Worm (Caenorhabditis elegans) whole organism, L1 larva: ENCODE results near the gene hrde-2.
A peak's percentile ranks its signal among the peaks of the same experiment; 100 is the strongest.

Source experiments
- C04F5.9 ChIP-seq: sonication (generic microtip); optimal IDR thresholded peaks from 2 replicates; lab custom pipeline; 2016; ENCODE audit warnings: missing genetic modification characterization, missing compliant biosample characterization
- F16B12.6 ChIP-seq: fragments of 150-350 bp; optimal IDR thresholded peaks from 2 replicates; lab custom pipeline; 2014; ENCODE audit warnings: missing biosample characterization, missing genetic modification characterization
- Y116A8C.19 ChIP-seq: sonication (generic microtip); optimal IDR thresholded peaks from 2 replicates; lab custom pipeline; 2016; ENCODE audit warnings: missing compliant biosample characterization, missing genetic modification characterization, borderline replicate concordance
- aly-2 ChIP-seq: fragments of 150-350 bp; optimal IDR thresholded peaks from 2 replicates; lab custom pipeline; 2014; ENCODE audit warnings: missing biosample characterization, missing genetic modification characterization
- ama-1 ChIP-seq: fragments of 150-350 bp; optimal IDR thresholded peaks from 2 replicates; lab custom pipeline; 2014
- blmp-1 ChIP-seq: fragments of 150-350 bp; optimal IDR thresholded peaks from 2 replicates; lab custom pipeline; 2014; ENCODE audit warnings: missing biosample characterization, missing genetic modification characterization
- ceh-8 ChIP-seq: fragments of 200-800 bp; sonication (Bioruptor generic); optimal IDR thresholded peaks from 2 replicates; lab custom pipeline; 2018; ENCODE audit warnings: mild to moderate bottlenecking, missing genetic modification characterization, moderate library complexity, missing compliant biosample characterization
- ceh-88 ChIP-seq: fragments of 200-800 bp; sonication (Bioruptor generic); IDR thresholded peaks from 2 replicates; pipeline ENCODE4 v1.3.6; 2022; ENCODE audit warnings: missing genetic modification characterization, missing compliant biosample characterization
- efl-1 ChIP-seq, 4 experiments: fragments of 150-350 bp; optimal IDR thresholded peaks in 3 of 4; peaks in 1 of 4; 1 replicate in 1 of 4; 2 replicates in 3 of 4; lab custom pipeline; 2014; ENCODE audit warnings: missing biosample characterization in 2 of 4, missing genetic modification characterization in 2 of 4, missing genetic modification reagents in 2 of 4
- egl-13 ChIP-seq: sonication (generic microtip); optimal IDR thresholded peaks from 2 replicates; lab custom pipeline; 2016; ENCODE audit warnings: missing genotype, missing genetic modification reagents, missing genetic modification characterization, missing compliant biosample characterization
- elt-3 ChIP-seq, 6 experiments: fragments of 150-350 bp in 1 of 6; sonication (generic microtip); optimal IDR thresholded peaks; 2 replicates each; lab custom pipeline; 2017 to 2018; ENCODE audit warnings: missing biosample characterization in 6 of 6, missing genetic modification characterization in 6 of 6, inconsistent platforms in 1 of 6
- ets-5 ChIP-seq: fragments of 200-800 bp; sonication (Bioruptor generic); IDR thresholded peaks from 2 replicates; pipeline ENCODE4 v1.3.6; 2022; ENCODE audit warnings: missing genetic modification characterization, missing compliant biosample characterization
- fkh-10 ChIP-seq: sonication (generic microtip); optimal IDR thresholded peaks from 2 replicates; lab custom pipeline; 2017; ENCODE audit warnings: missing biosample characterization, missing genetic modification reagents, missing genetic modification characterization
- fkh-4 ChIP-seq: sonication (generic microtip); optimal IDR thresholded peaks from 2 replicates; lab custom pipeline; 2016; ENCODE audit warnings: missing compliant biosample characterization, missing genetic modification characterization, borderline replicate concordance
- grh-1 ChIP-seq: fragments of 200-800 bp; sonication (Bioruptor generic); IDR thresholded peaks from 2 replicates; pipeline ENCODE4 v1.3.6; 2022; ENCODE audit warnings: missing genetic modification reagents, missing genetic modification characterization, missing compliant biosample characterization
- hlh-17 ChIP-seq: fragments of 200-800 bp; sonication (Bioruptor generic); optimal IDR thresholded peaks from 2 replicates; lab custom pipeline; 2018; ENCODE audit warnings: missing genetic modification characterization, mild to moderate bottlenecking, missing compliant biosample characterization, moderate library complexity, borderline replicate concordance
- isw-1 ChIP-seq: fragments of 200-800 bp; sonication (Bioruptor generic); IDR thresholded peaks from 2 replicates; pipeline ENCODE4 v1.3.6; 2022; ENCODE audit warnings: missing genetic modification characterization, missing compliant biosample characterization
- lin-13 ChIP-seq: fragments of 150-350 bp; optimal IDR thresholded peaks from 2 replicates; lab custom pipeline; 2014; ENCODE audit warnings: missing biosample characterization, missing genetic modification reagents, missing genetic modification characterization
- lin-14 ChIP-seq: fragments of 200-800 bp; sonication (Bioruptor generic); optimal IDR thresholded peaks from 2 replicates; lab custom pipeline; 2018; ENCODE audit warnings: mild to moderate bottlenecking, missing genetic modification characterization, moderate library complexity, missing compliant biosample characterization
- lin-15B ChIP-seq: fragments of 150-350 bp; sonication (generic microtip); optimal IDR thresholded peaks from 3 replicates; lab custom pipeline; 2014; ENCODE audit warnings: missing biosample characterization, missing genetic modification characterization
- lin-35 ChIP-seq, 2 experiments: fragments of 150-350 bp; optimal IDR thresholded peaks; 2 replicates each; lab custom pipeline; 2014; ENCODE audit warnings: missing biosample characterization in 2 of 2, missing genetic modification characterization in 2 of 2, missing genetic modification reagents in 2 of 2
- lin-39 ChIP-seq: fragments of 150-350 bp; optimal IDR thresholded peaks from 2 replicates; lab custom pipeline; 2014; ENCODE audit warnings: missing biosample characterization, missing genetic modification reagents, missing genetic modification characterization
- lir-3 ChIP-seq: sonication (generic microtip); optimal IDR thresholded peaks from 2 replicates; lab custom pipeline; 2016; ENCODE audit warnings: mild to moderate bottlenecking, missing genetic modification characterization, moderate library complexity, missing compliant biosample characterization; ENCODE audit not compliant: poor library complexity
- lsy-2 ChIP-seq, 2 experiments: fragments of 150-350 bp; optimal IDR thresholded peaks; 2 replicates each; lab custom pipeline; 2014; ENCODE audit warnings: missing biosample characterization in 2 of 2, missing genetic modification characterization in 2 of 2
- mab-9 ChIP-seq: fragments of 200-800 bp; sonication (Bioruptor generic); IDR thresholded peaks from 2 replicates; pipeline ENCODE4 v1.3.6; 2022; ENCODE audit warnings: missing genetic modification reagents, missing genetic modification characterization, missing compliant biosample characterization
- nhr-11 ChIP-seq: fragments of 150-350 bp; optimal IDR thresholded peaks from 2 replicates; lab custom pipeline; 2014; ENCODE audit warnings: missing biosample characterization, missing genetic modification characterization
- nhr-12 ChIP-seq: sonication (generic microtip); optimal IDR thresholded peaks from 2 replicates; lab custom pipeline; 2017; ENCODE audit warnings: missing biosample characterization, missing genetic modification characterization
- nhr-19 ChIP-seq: fragments of 200-800 bp; sonication (Bioruptor generic); conservative IDR thresholded peaks from 2 replicates; pipeline ENCODE4 v1.3.6; 2022; ENCODE audit warnings: missing genetic modification characterization, missing compliant biosample characterization
- nhr-237 ChIP-seq: fragments of 150-350 bp; optimal IDR thresholded peaks from 2 replicates; lab custom pipeline; 2014; ENCODE audit warnings: missing biosample characterization, missing genetic modification characterization
- nhr-28 ChIP-seq: fragments of 150-350 bp; optimal IDR thresholded peaks from 2 replicates; lab custom pipeline; 2014; ENCODE audit warnings: missing biosample characterization, missing genetic modification characterization
- nhr-47 ChIP-seq: sonication (generic microtip); optimal IDR thresholded peaks from 2 replicates; lab custom pipeline; 2016; ENCODE audit warnings: mild to moderate bottlenecking, missing genetic modification characterization, moderate library complexity, missing compliant biosample characterization
- nhr-71 ChIP-seq: sonication (generic microtip); optimal IDR thresholded peaks from 2 replicates; lab custom pipeline; 2016; ENCODE audit warnings: mild to moderate bottlenecking, missing genetic modification characterization, moderate library complexity, missing compliant biosample characterization
- nhr-76 ChIP-seq: sonication (generic microtip); optimal IDR thresholded peaks from 2 replicates; lab custom pipeline; 2017; ENCODE audit warnings: missing biosample characterization, missing genetic modification characterization
- nhr-77 ChIP-seq: fragments of 150-350 bp; optimal IDR thresholded peaks from 2 replicates; lab custom pipeline; 2014; ENCODE audit warnings: missing biosample characterization, missing genetic modification characterization
- nhr-84 ChIP-seq: sonication (generic microtip); optimal IDR thresholded peaks from 2 replicates; lab custom pipeline; 2017; ENCODE audit warnings: missing biosample characterization, missing genetic modification characterization
- nhr-85 ChIP-seq: sonication (generic microtip); peaks from one replicate; lab custom pipeline; 2016; ENCODE audit warnings: missing genetic modification characterization, inconsistent platforms, missing compliant biosample characterization
- pax-3 ChIP-seq: fragments of 200-800 bp; sonication (Bioruptor generic); optimal IDR thresholded peaks from 2 replicates; lab custom pipeline; 2018; ENCODE audit warnings: mild to moderate bottlenecking, missing genetic modification characterization, moderate library complexity, missing compliant biosample characterization
- pqm-1 ChIP-seq: sonication (generic microtip); optimal IDR thresholded peaks from 3 replicates; lab custom pipeline; 2017; ENCODE audit warnings: missing biosample characterization, missing genetic modification characterization
- skn-1 ChIP-seq: fragments of 150-350 bp; optimal IDR thresholded peaks from 2 replicates; lab custom pipeline; 2014; ENCODE audit warnings: missing biosample characterization, missing genetic modification characterization
- snpc-4 ChIP-seq: fragments of 150-350 bp; optimal IDR thresholded peaks from 2 replicates; lab custom pipeline; 2014; ENCODE audit warnings: missing biosample characterization, missing genetic modification characterization
- sup-37 ChIP-seq: fragments of 200-800 bp; sonication (Bioruptor generic); optimal IDR thresholded peaks from 2 replicates; lab custom pipeline; 2018; ENCODE audit warnings: mild to moderate bottlenecking, missing genetic modification characterization, missing compliant biosample characterization
- swsn-7 ChIP-seq: sonication (generic microtip); optimal IDR thresholded peaks from 2 replicates; lab custom pipeline; 2016; ENCODE audit warnings: missing genetic modification characterization, missing compliant biosample characterization
- tbx-2 ChIP-seq: sonication (generic microtip); optimal IDR thresholded peaks from 2 replicates; lab custom pipeline; 2016; ENCODE audit warnings: missing genetic modification characterization, missing compliant biosample characterization
- unc-130 ChIP-seq: fragments of 150-350 bp; optimal IDR thresholded peaks from 2 replicates; lab custom pipeline; 2017; ENCODE audit warnings: missing biosample characterization, missing genetic modification characterization, inconsistent platforms
- unc-62 ChIP-seq: fragments of 150-350 bp; optimal IDR thresholded peaks from 2 replicates; lab custom pipeline; 2014; ENCODE audit warnings: missing biosample characterization, missing genetic modification reagents, missing genetic modification characterization
- unc-86 ChIP-seq: sonication (generic microtip); optimal IDR thresholded peaks from 2 replicates; lab custom pipeline; 2016; ENCODE audit warnings: missing genetic modification characterization, missing compliant biosample characterization
- unc-98 ChIP-seq: fragments of 200-800 bp; sonication (Bioruptor generic); IDR thresholded peaks from 2 replicates; pipeline ENCODE4 v1.3.6; 2022; ENCODE audit warnings: missing genetic modification characterization, missing compliant biosample characterization
- vab-15 ChIP-seq: sonication (generic microtip); optimal IDR thresholded peaks from 2 replicates; lab custom pipeline; 2017; ENCODE audit warnings: missing genotype, mild to moderate bottlenecking, missing genetic modification characterization, missing compliant biosample characterization
- ztf-11 ChIP-seq, 2 experiments: sonication (generic microtip); optimal IDR thresholded peaks; 2 replicates each; lab custom pipeline; 2016 to 2017; ENCODE audit warnings: missing genetic modification characterization in 2 of 2, missing biosample characterization in 1 of 2, missing compliant biosample characterization in 1 of 2
- ztf-4 ChIP-seq: fragments of 150-350 bp; optimal IDR thresholded peaks from 2 replicates; lab custom pipeline; 2014; ENCODE audit warnings: missing biosample characterization, missing genetic modification characterization

The hrde-2 gene

ce11 chrV:15015799-15016198, 10.9 kb downstream of the hrde-2 start (continued):
- TF ChIP-seq pqm-1 (tag; lab: Kevin White, UChicago) (no peak), pax-3 (tag; lab: Kevin White, UChicago) (no peak), nhr-237 (tag; lab: Kevin White, UChicago) (no peak), F16B12.6 (tag; lab: Kevin White, UChicago) (no peak), fkh-10 (GFP tag; lab: Kevin White, UChicago) (no peak), aly-2 (tag; lab: Kevin White, UChicago) (no peak), unc-98 (no peak), egl-13 (tag; lab: Kevin White, UChicago) (no peak), nhr-77 (tag; lab: Kevin White, UChicago) (no peak), unc-86 (no peak)

DNA sequence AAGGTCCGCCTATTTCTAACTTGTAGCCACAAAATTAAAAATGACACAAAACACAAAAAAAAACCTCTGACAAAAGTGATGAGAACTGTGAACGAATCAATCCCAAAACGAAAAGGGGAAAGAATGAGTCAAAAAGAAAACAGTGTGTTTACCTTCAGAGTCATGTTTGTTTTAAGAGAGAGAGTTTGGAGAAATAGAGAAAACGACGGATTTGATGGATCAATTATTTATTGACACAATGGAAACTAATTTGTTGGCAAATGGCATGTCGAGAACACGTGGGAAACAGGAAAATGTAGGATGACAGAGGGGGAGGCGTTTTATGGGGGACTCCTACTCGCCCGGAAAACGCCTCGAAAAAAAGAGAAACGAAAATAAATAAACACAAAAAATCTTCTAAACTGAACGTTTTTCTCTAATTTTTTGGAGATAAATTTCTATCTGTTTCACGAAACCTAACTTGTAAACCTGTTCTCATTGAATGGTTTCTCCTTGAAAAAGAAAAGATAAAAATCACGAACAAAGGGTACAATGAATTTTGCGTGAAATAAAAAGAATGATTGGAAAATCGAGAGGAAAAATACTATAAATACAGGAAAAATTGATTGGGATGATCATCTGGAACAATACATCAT, 12.0 kb downstream of the hrde-2 start:
- TF ChIP-seq blmp-1 (tag; lab: Kevin White, UChicago) (no peak), unc-98 (no peak), mab-9 (GFP tag; lab: Robert Waterston, UW) (no peak), nhr-71 (tag; lab: Kevin White, UChicago) (peak; percentile 2), pax-3 (tag; lab: Kevin White, UChicago) (no peak), nhr-11 (no peak), lsy-2 (tag; optimal IDR thresholded peaks at IDR 0.05; lab: Kevin White, UChicago) (no peak), ztf-11 (tag; optimal IDR thresholded peaks at IDR 0.05; lab: Kevin White, UChicago) (no peak), lin-15B (no peak), fkh-4 (tag; lab: Kevin White, UChicago) (no peak), unc-130 (tag; lab: Kevin White, UChicago) (no peak), ceh-88 (GFP tag; lab: Robert Waterston, UW) (no peak), ets-5 (GFP tag; lab: Robert Waterston, UW) (no peak), C04F5.9 (no peak), isw-1 (GFP tag; lab: Robert Waterston, UW) (no peak), Y116A8C.19 (no peak), nhr-19 (no peak), nhr-28 (no peak), unc-62 (GFP tag; lab: Kevin White, UChicago) (no peak), ceh-8 (GFP tag; lab: Kevin White, UChicago) (no peak), nhr-84 (tag; lab: Kevin White, UChicago) (no peak), skn-1 (tag; lab: Kevin White, UChicago) (no peak), ztf-4 (no peak), nhr-237 (tag; lab: Kevin White, UChicago) (no peak), grh-1 (GFP tag; lab: Robert Waterston, UW) (0 out of 2 replicates have a peak, but pooled peaks have one; percentile 26), lin-13 (no peak), sup-37 (GFP tag; lab: Kevin White, UChicago) (no peak), efl-1 (optimal IDR thresholded peaks at IDR 0.05; lab: Kevin White, UChicago) (no peak), efl-1 (GFP tag; optimal IDR thresholded peaks at IDR 0.05 in 1 of 2; lab: Kevin White, UChicago) (no peak), nhr-12 (tag; lab: Kevin White, UChicago) (no peak), swsn-7 (tag; lab: Kevin White, UChicago) (no peak), nhr-85 (tag; lab: Kevin White, UChicago) (peak; percentile 86), lin-35 (GFP tag; optimal IDR thresholded peaks at IDR 0.05; lab: Kevin White, UChicago) (no peak), nhr-76 (no peak), vab-15 (tag; lab: Kevin White, UChicago) (no peak), hlh-17 (GFP tag; lab: Kevin White, UChicago) (no peak), lir-3 (no peak), ama-1 (lab: Kevin White, UChicago) (no peak), lin-39 (tag; lab: Kevin White, UChicago) (no peak), nhr-47 (no peak), snpc-4 (tag; lab: Kevin White, UChicago) (no peak), lin-14 (GFP tag; lab: Kevin White, UChicago) (peak; percentile 60), elt-3 (tag; optimal IDR thresholded peaks at IDR 0.05; lab: Kevin White, UChicago) (peak in 1 of 6 experiments; percentile 16), tbx-2 (tag; lab: Kevin White, UChicago) (no peak)
- TF ChIP-seq, all 84 proteins: peak for 5
